Fruit fly (Drosophila melanogaster): Measurements from ENCODE around the gene bowl.

Gene bowl

dm6 chr2L:3754835-3755547, 16.5 kb upstream of the bowl start (continued):
- TF ChIP-seq NfI (GFP tag; optimal IDR thresholded peaks at IDR 0.05) = peak; percentile 34
- no peak for TF ChIP-seq Nf-YC (tag; optimal IDR thresholded peaks at IDR 0.05)
- TF ChIP-seq CG3995 (GFP tag; optimal IDR thresholded peaks at IDR 0.05) = no peak
- no peak for TF ChIP-seq CG4617 (GFP tag; optimal IDR thresholded peaks at IDR 0.05; ENCODE audit: borderline replicate concordance)
- no peak for TF ChIP-seq ash1 (GFP tag; optimal IDR thresholded peaks at IDR 0.05)
- TF ChIP-seq Trl (optimal IDR thresholded peaks at IDR 0.05) = no peak
- no peak for TF ChIP-seq Trl (GFP tag; optimal IDR thresholded peaks at IDR 0.05)
- TF ChIP-seq CG10462 (GFP tag; optimal IDR thresholded peaks at IDR 0.05) = no peak
- no peak for TF ChIP-seq Poxn (GFP tag; IDR thresholded peaks at IDR 0.05)
- TF ChIP-seq lab (GFP tag; optimal IDR thresholded peaks at IDR 0.05) = peak; percentile 84
- TF ChIP-seq HLHmδ (GFP tag; optimal IDR thresholded peaks at IDR 0.05) = no peak
- no peak for TF ChIP-seq CG8290 (GFP tag; optimal IDR thresholded peaks at IDR 0.05)
- no peak for TF ChIP-seq CG8290 (tag; optimal IDR thresholded peaks at IDR 0.05)
- no peak for TF ChIP-seq CG3163 (GFP tag; optimal IDR thresholded peaks at IDR 0.05)
- no peak for TF ChIP-seq inv (GFP tag; IDR thresholded peaks at IDR 0.05; ENCODE audit: partially characterized antibody)
- TF ChIP-seq zfh1 (GFP tag; IDR thresholded peaks at IDR 0.05) = no peak
- TF ChIP-seq CG11723 (GFP tag; optimal IDR thresholded peaks at IDR 0.05) = no peak
- no peak for TF ChIP-seq CG10959 (GFP tag; IDR thresholded peaks at IDR 0.05)
- TF ChIP-seq CG6854 (GFP tag; optimal IDR thresholded peaks at IDR 0.05) = no peak
- no peak for TF ChIP-seq btn (GFP tag; optimal IDR thresholded peaks at IDR 0.05)
- no peak for TF ChIP-seq ken (GFP tag; IDR thresholded peaks at IDR 0.05)
- TF ChIP-seq CG2712 (tag; optimal IDR thresholded peaks at IDR 0.05) = no peak
- TF ChIP-seq Kr (GFP tag; optimal IDR thresholded peaks at IDR 0.05) = no peak
- TF ChIP-seq CG12769 (tag; optimal IDR thresholded peaks at IDR 0.05) = no peak
- TF ChIP-seq CoRest (tag; optimal IDR thresholded peaks at IDR 0.05) = peak; percentile 2
- peak; percentile 15 for TF ChIP-seq HHEX (GFP tag; optimal IDR thresholded peaks at IDR 0.05)
- TF ChIP-seq CG17612 (GFP tag; IDR thresholded peaks at IDR 0.05) = no peak
- peak; percentile 18; the same call in 1 of the 2 replicates for TF ChIP-seq E2f1 (GFP tag; IDR thresholded peaks at IDR 0.05)
- no peak for TF ChIP-seq eve (GFP tag; optimal IDR thresholded peaks at IDR 0.05)
- no peak for TF ChIP-seq br (optimal IDR thresholded peaks at IDR 0.05)
- no peak for TF ChIP-seq knrl (GFP tag; IDR thresholded peaks at IDR 0.05; ENCODE audit: partially characterized antibody)
- no peak for TF ChIP-seq Gug (GFP tag; IDR thresholded peaks at IDR 0.05)
- TF ChIP-seq CG34224 (GFP tag; IDR thresholded peaks at IDR 0.05; ENCODE audit: partially characterized antibody) = no peak
- no peak for TF ChIP-seq amos (GFP tag; IDR thresholded peaks at IDR 0.05; ENCODE audit: partially characterized antibody)
- 0 out of 2 replicates have a peak, but pooled peaks have one; percentile 7 for TF ChIP-seq CG10366 (GFP tag; IDR thresholded peaks at IDR 0.05)
- TF ChIP-seq Rx (GFP tag; IDR thresholded peaks at IDR 0.05) = no peak
- peak; percentile 58 for TF ChIP-seq Med (GFP tag)
- no peak for TF ChIP-seq sug (tag; optimal IDR thresholded peaks at IDR 0.05)
- TF ChIP-seq tx (GFP tag; optimal IDR thresholded peaks at IDR 0.05) = no peak
- no peak for TF ChIP-seq Sry-β (GFP tag; optimal IDR thresholded peaks at IDR 0.05)
- TF ChIP-seq CG7745 (tag; optimal IDR thresholded peaks at IDR 0.05) = no peak
- TF ChIP-seq Atf3 (GFP tag; optimal IDR thresholded peaks at IDR 0.05) = no peak
- no peak for TF ChIP-seq crc (GFP tag; optimal IDR thresholded peaks at IDR 0.05)
- TF ChIP-seq Hey (tag; optimal IDR thresholded peaks at IDR 0.05) = no peak
- TF ChIP-seq ranshi (GFP tag; IDR thresholded peaks at IDR 0.05) = peak; percentile 42; the same call in 1 of the 2 replicates
- no peak for TF ChIP-seq gcm2 (GFP tag; optimal IDR thresholded peaks at IDR 0.05)
- peak; percentile 28; the same call in 1 of the 2 replicates for TF ChIP-seq CG3847 (GFP tag; IDR thresholded peaks at IDR 0.05)
- TF ChIP-seq CG4424 (GFP tag; optimal IDR thresholded peaks at IDR 0.05) = peak; percentile 13
- TF ChIP-seq Ptx1 (GFP tag; IDR thresholded peaks at IDR 0.05) = peak; percentile 52
- TF ChIP-seq CG18476 (GFP tag; optimal IDR thresholded peaks at IDR 0.05) = no peak
- no peak for TF ChIP-seq Taf1 (GFP tag; IDR thresholded peaks at IDR 0.05)
- TF ChIP-seq ac (GFP tag; optimal IDR thresholded peaks at IDR 0.05) = no peak

Measured in whole organism, embryonic.